Fruit fly (Drosophila melanogaster): ENCODE data around the gene xit.
A peak's percentile ranks its signal among the peaks of the same experiment; 100 is the strongest.

Gene xit

DNA sequence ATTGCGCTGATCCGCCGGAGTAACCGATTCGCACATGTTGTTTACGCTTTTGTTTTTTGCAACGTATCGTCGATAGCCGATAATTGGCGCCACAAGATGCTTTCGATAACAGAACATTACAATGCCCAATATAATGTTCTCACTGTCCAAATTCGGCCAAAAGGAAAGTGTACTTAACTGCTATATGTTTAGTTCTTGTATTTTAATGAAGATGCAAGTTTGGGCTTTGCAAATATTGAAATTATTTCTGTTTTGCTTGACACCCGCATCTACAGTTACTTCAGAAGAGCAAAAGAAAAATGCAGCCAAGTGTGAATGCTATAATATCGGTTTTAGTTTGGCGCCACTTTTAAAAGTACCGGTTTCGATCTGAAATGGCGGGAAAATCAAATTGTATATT is 31.8 kb downstream of the xit start (continued):
- peak; percentile 74 for TF ChIP-seq CG18011 (GFP tag; optimal IDR thresholded peaks at IDR 0.05)
- peak; percentile 84 for TF ChIP-seq CG11456 (GFP tag; IDR thresholded peaks at IDR 0.05)
- TF ChIP-seq CG16815 (GFP tag; optimal IDR thresholded peaks at IDR 0.05): peak; percentile 79
- TF ChIP-seq CG31388 (GFP tag; optimal IDR thresholded peaks at IDR 0.05): peak; percentile 47
- peak; percentile 71 for TF ChIP-seq CG5953 (GFP tag; IDR thresholded peaks at IDR 0.05)
- TF ChIP-seq peb (GFP tag; IDR thresholded peaks at IDR 0.05): peak; percentile 71
- TF ChIP-seq Ssrp (tag; optimal IDR thresholded peaks at IDR 0.05): peak; percentile 90
- peak; percentile 90 for TF ChIP-seq CG2116 (GFP tag; optimal IDR thresholded peaks at IDR 0.05)
- peak; percentile 41; the same call in 1 of the 2 replicates for TF ChIP-seq Bgb (GFP tag; IDR thresholded peaks at IDR 0.05; ENCODE audit: partially characterized antibody)
- peak; percentile 86 for TF ChIP-seq org-1 (GFP tag; optimal IDR thresholded peaks at IDR 0.05)
- peak; percentile 92 for TF ChIP-seq jumu (GFP tag; optimal IDR thresholded peaks at IDR 0.05)
- peak; percentile 95 for TF ChIP-seq CG12769 (tag; optimal IDR thresholded peaks at IDR 0.05)
- TF ChIP-seq CG18599 (GFP tag; optimal IDR thresholded peaks at IDR 0.05): peak; percentile 95
- TF ChIP-seq CG6175 (GFP tag; IDR thresholded peaks at IDR 0.05): peak; percentile 79; the same call in 2 of the 3 replicates
- peak; percentile 94 for TF ChIP-seq B-H2 (GFP tag; optimal IDR thresholded peaks at IDR 0.05)
- peak; percentile 74 for TF ChIP-seq Hmx (GFP tag; optimal IDR thresholded peaks at IDR 0.05)
- TF ChIP-seq CG6791 (GFP tag; IDR thresholded peaks at IDR 0.05; ENCODE audit: partially characterized antibody): 0 out of 3 replicates have a peak, but pooled peaks have one; percentile 49
- peak; percentile 96 for TF ChIP-seq E2f2 (GFP tag; IDR thresholded peaks at IDR 0.05)
- TF ChIP-seq nmo (GFP tag; optimal IDR thresholded peaks at IDR 0.05): peak; percentile 95
- TF ChIP-seq CG9215 (GFP tag; IDR thresholded peaks at IDR 0.05): peak; percentile 80
- peak; percentile 75 for TF ChIP-seq CG33557 (GFP tag; optimal IDR thresholded peaks at IDR 0.05)
- TF ChIP-seq Blimp-1 (GFP tag; optimal IDR thresholded peaks at IDR 0.05): peak; percentile 86
- TF ChIP-seq YL-1 (GFP tag; optimal IDR thresholded peaks at IDR 0.05): peak; percentile 46
- peak; percentile 87 for TF ChIP-seq repo (GFP tag; optimal IDR thresholded peaks at IDR 0.05)
- TF ChIP-seq CG5180 (GFP tag; optimal IDR thresholded peaks at IDR 0.05): peak; percentile 58
- peak; percentile 82 for TF ChIP-seq Ada2b (GFP tag; IDR thresholded peaks at IDR 0.05)
- peak; percentile 83 for TF ChIP-seq gcm (GFP tag; optimal IDR thresholded peaks at IDR 0.05)
- TF ChIP-seq NK7.1 (GFP tag; optimal IDR thresholded peaks at IDR 0.05): peak; percentile 78
- TF ChIP-seq Ets97D (GFP tag; optimal IDR thresholded peaks at IDR 0.05): peak; percentile 86
- peak; percentile 54 for TF ChIP-seq Vsx1 (GFP tag; optimal IDR thresholded peaks at IDR 0.05)
- peak; percentile 92 for TF ChIP-seq Ptx1 (GFP tag; IDR thresholded peaks at IDR 0.05)
- peak; percentile 67 for TF ChIP-seq CG8765 (GFP tag; IDR thresholded peaks at IDR 0.05)
- peak; percentile 85 to 92 for TF ChIP-seq Hr51 (GFP tag; optimal IDR thresholded peaks at IDR 0.05)
- no peak for TF ChIP-seq knrl (GFP tag; IDR thresholded peaks at IDR 0.05; ENCODE audit: partially characterized antibody)
- peak; percentile 70 for TF ChIP-seq ATbp (GFP tag; optimal IDR thresholded peaks at IDR 0.05)
- no peak for TF ChIP-seq dan (GFP tag; IDR thresholded peaks at IDR 0.05)
- TF ChIP-seq pnt (GFP tag; optimal IDR thresholded peaks at IDR 0.05): peak; percentile 91
- TF ChIP-seq klu (GFP tag; IDR thresholded peaks at IDR 0.05): peak; percentile 71
- peak; percentile 87 for TF ChIP-seq Aef1 (GFP tag; IDR thresholded peaks at IDR 0.05)
- no peak; the same call in 1 of the 2 replicates for TF ChIP-seq amos (GFP tag; IDR thresholded peaks at IDR 0.05; ENCODE audit: partially characterized antibody)
- TF ChIP-seq CG4282 (GFP tag; optimal IDR thresholded peaks at IDR 0.05): peak; percentile 75
- TF ChIP-seq CG12104 (GFP tag; optimal IDR thresholded peaks at IDR 0.05): peak; percentile 90
- peak; percentile 94 for TF ChIP-seq Rfx (GFP tag; IDR thresholded peaks at IDR 0.05)
- TF ChIP-seq CG10366 (GFP tag; IDR thresholded peaks at IDR 0.05): peak; percentile 77
- peak; percentile 54 for TF ChIP-seq Jarid2 (GFP tag; optimal IDR thresholded peaks at IDR 0.05)
- TF ChIP-seq CG10959 (GFP tag; IDR thresholded peaks at IDR 0.05): peak; percentile 38; the same call in 1 of the 2 replicates
- peak; percentile 75 for TF ChIP-seq CG31365 (tag; optimal IDR thresholded peaks at IDR 0.05)
- peak; percentile 88 for TF ChIP-seq sob (GFP tag; IDR thresholded peaks at IDR 0.05)
- TF ChIP-seq cato (GFP tag; optimal IDR thresholded peaks at IDR 0.05; ENCODE audit: borderline replicate concordance): peak; percentile 81
- peak; percentile 43 for TF ChIP-seq Sin3A (optimal IDR thresholded peaks at IDR 0.05)
